Worm (Caenorhabditis elegans) whole organism, L2 larva: Measurements from ENCODE around the gene C06E2.2.

Experiments
- nhr-237 ChIP-seq: fragments of 150-350 bp; optimal IDR thresholded peaks from 2 replicates; lab custom pipeline; 2014; ENCODE audit warnings: missing biosample characterization, missing genetic modification characterization
- sem-4 ChIP-seq: fragments of 150-350 bp; optimal IDR thresholded peaks from 2 replicates; lab custom pipeline; 2014; ENCODE audit warnings: missing biosample characterization, missing genetic modification reagents, missing genetic modification characterization

- TF ChIP-seq nhr-237 (no peak), sem-4 (no peak)
Observed at ce11 chrX:8835405-8835804, 44.0 kb upstream of the C06E2.2 start, which contains the start of gene sec-15.
